Worm (Caenorhabditis elegans) whole organism, mixed stage, embryonic: ENCODE results near the gene cdc-25.4.

Experiments used
- M03D4.4 ChIP-seq: sonication (generic microtip); optimal IDR thresholded peaks from 2 replicates; lab custom pipeline; 2017; ENCODE audit warnings: mild to moderate bottlenecking, missing genetic modification characterization, missing compliant biosample characterization
- bed-3 ChIP-seq: fragments of 200-800 bp; sonication (Bioruptor generic); optimal IDR thresholded peaks from 3 replicates; lab custom pipeline; 2018; ENCODE audit warnings: mild to moderate bottlenecking, missing genetic modification characterization, moderate library complexity, missing compliant biosample characterization
- blmp-1 ChIP-seq: fragments of 150-350 bp; optimal IDR thresholded peaks from 2 replicates; lab custom pipeline; 2014; ENCODE audit warnings: missing biosample characterization, missing genetic modification characterization
- ceh-39 ChIP-seq: fragments of 150-350 bp; optimal IDR thresholded peaks from 2 replicates; lab custom pipeline; 2014; ENCODE audit warnings: missing biosample characterization, missing genetic modification characterization
- ceh-43 ChIP-seq: fragments of 200-800 bp; sonication (Bioruptor generic); optimal IDR thresholded peaks from 2 replicates; lab custom pipeline; 2018; ENCODE audit warnings: mild to moderate bottlenecking, missing genetic modification characterization, moderate library complexity, missing compliant biosample characterization
- ceh-83 ChIP-seq: fragments of 200-800 bp; sonication (Bioruptor generic); optimal IDR thresholded peaks from 2 replicates; lab custom pipeline; 2018; ENCODE audit warnings: mild to moderate bottlenecking, missing genetic modification characterization, missing compliant biosample characterization
- ces-1 ChIP-seq: fragments of 150-350 bp; optimal IDR thresholded peaks from 2 replicates; lab custom pipeline; 2014; ENCODE audit warnings: missing biosample characterization, missing genetic modification reagents, missing genetic modification characterization
- cnd-1 ChIP-seq: fragments of 200-800 bp; sonication (Bioruptor generic); optimal IDR thresholded peaks from 2 replicates; lab custom pipeline; 2018; ENCODE audit warnings: mild to moderate bottlenecking, missing genetic modification characterization, missing compliant biosample characterization
- drap-1 ChIP-seq: fragments of 200-800 bp; sonication (Bioruptor generic); optimal IDR thresholded peaks from 3 replicates; lab custom pipeline; 2018; ENCODE audit warnings: mild to moderate bottlenecking, missing genetic modification characterization, missing compliant biosample characterization
- elt-1 ChIP-seq: sonication (generic microtip); optimal IDR thresholded peaks from 2 replicates; lab custom pipeline; 2017; ENCODE audit warnings: missing genetic modification characterization, mild to moderate bottlenecking, missing compliant biosample characterization, antibody characterized with exemption, moderate library complexity, borderline replicate concordance; ENCODE audit not compliant: insufficient read depth
- elt-3 ChIP-seq: fragments of 150-350 bp; optimal IDR thresholded peaks from 2 replicates; lab custom pipeline; 2014; ENCODE audit warnings: missing biosample characterization, missing genetic modification characterization
- flh-1 ChIP-seq: fragments of 200-800 bp; sonication (Bioruptor generic); optimal IDR thresholded peaks from 2 replicates; lab custom pipeline; 2018; ENCODE audit warnings: mild to moderate bottlenecking, missing genetic modification characterization, moderate library complexity, missing compliant biosample characterization
- hlh-1 ChIP-seq: fragments of 150-350 bp; optimal IDR thresholded peaks from 2 replicates; lab custom pipeline; 2014; ENCODE audit warnings: missing biosample characterization, missing genetic modification reagents, missing genetic modification characterization
- lin-13 ChIP-seq: fragments of 150-350 bp; optimal IDR thresholded peaks from 2 replicates; lab custom pipeline; 2014; ENCODE audit warnings: missing biosample characterization, missing genetic modification characterization
- lin-32 ChIP-seq: fragments of 200-800 bp; sonication (Bioruptor generic); optimal IDR thresholded peaks from 2 replicates; lab custom pipeline; 2018; ENCODE audit warnings: mild to moderate bottlenecking, missing genetic modification characterization, missing compliant biosample characterization
- lsy-2 ChIP-seq: fragments of 150-350 bp; optimal IDR thresholded peaks from 2 replicates; lab custom pipeline; 2014; ENCODE audit warnings: missing biosample characterization, missing genetic modification characterization
- mab-5 ChIP-seq: fragments of 150-350 bp; optimal IDR thresholded peaks from 2 replicates; lab custom pipeline; 2014; ENCODE audit warnings: missing biosample characterization, missing genetic modification characterization
- mep-1 ChIP-seq: fragments of 150-350 bp; optimal IDR thresholded peaks from 2 replicates; lab custom pipeline; 2017; ENCODE audit warnings: missing biosample characterization, missing genetic modification reagents, missing genetic modification characterization, inconsistent platforms
- nhr-12 ChIP-seq: fragments of 150-350 bp; optimal IDR thresholded peaks from 2 replicates; lab custom pipeline; 2014; ENCODE audit warnings: missing biosample characterization, missing genetic modification characterization
- nhr-2 ChIP-seq: fragments of 150-350 bp; optimal IDR thresholded peaks from 2 replicates; lab custom pipeline; 2014; ENCODE audit warnings: missing biosample characterization, missing genetic modification characterization
- nhr-237 ChIP-seq: fragments of 150-350 bp; optimal IDR thresholded peaks from 2 replicates; lab custom pipeline; 2014; ENCODE audit warnings: missing biosample characterization, missing genetic modification characterization
- nhr-28 ChIP-seq: fragments of 150-350 bp; optimal IDR thresholded peaks from 2 replicates; lab custom pipeline; 2014; ENCODE audit warnings: missing biosample characterization, missing genetic modification characterization
- nhr-76 ChIP-seq: sonication (generic microtip); optimal IDR thresholded peaks from 2 replicates; lab custom pipeline; 2017; ENCODE audit warnings: missing biosample characterization, missing genetic modification characterization
- pha-4 ChIP-seq: fragments of 150-350 bp; optimal IDR thresholded peaks from 2 replicates; lab custom pipeline; 2018; ENCODE audit warnings: missing biosample characterization, missing genetic modification reagents, missing genetic modification characterization
- sem-2 ChIP-seq: fragments of 200-800 bp; sonication (Bioruptor generic); optimal IDR thresholded peaks from 2 replicates; lab custom pipeline; 2018; ENCODE audit warnings: mild to moderate bottlenecking, missing genetic modification characterization, missing compliant biosample characterization
- snpc-4 ChIP-seq: fragments of 150-350 bp; optimal IDR thresholded peaks from 2 replicates; lab custom pipeline; 2014; ENCODE audit warnings: missing biosample characterization, missing genetic modification characterization
- tbx-8 ChIP-seq: fragments of 200-800 bp; sonication (Bioruptor generic); optimal IDR thresholded peaks from 2 replicates; lab custom pipeline; 2018; ENCODE audit warnings: mild to moderate bottlenecking, missing genetic modification characterization, moderate library complexity, missing compliant biosample characterization
- unc-120 ChIP-seq: sonication (generic microtip); optimal IDR thresholded peaks from 2 replicates; lab custom pipeline; 2017; ENCODE audit warnings: missing genetic modification characterization, missing compliant biosample characterization; ENCODE audit not compliant: poor library complexity, severe bottlenecking
- unc-39 ChIP-seq: fragments of 150-350 bp; optimal IDR thresholded peaks from 2 replicates; lab custom pipeline; 2014; ENCODE audit warnings: missing biosample characterization, missing genetic modification characterization
- unc-62 ChIP-seq: fragments of 150-350 bp; optimal IDR thresholded peaks from 2 replicates; lab custom pipeline; 2014; ENCODE audit warnings: missing biosample characterization, missing genetic modification reagents, missing genetic modification characterization
- zip-8 ChIP-seq: fragments of 150-350 bp; optimal IDR thresholded peaks from 2 replicates; lab custom pipeline; 2014; ENCODE audit warnings: missing biosample characterization, missing genetic modification characterization
- ztf-11 ChIP-seq: fragments of 150-350 bp; optimal IDR thresholded peaks from 2 replicates; lab custom pipeline; 2014; ENCODE audit warnings: missing biosample characterization, missing genetic modification characterization

Gene cdc-25.4

DNA sequence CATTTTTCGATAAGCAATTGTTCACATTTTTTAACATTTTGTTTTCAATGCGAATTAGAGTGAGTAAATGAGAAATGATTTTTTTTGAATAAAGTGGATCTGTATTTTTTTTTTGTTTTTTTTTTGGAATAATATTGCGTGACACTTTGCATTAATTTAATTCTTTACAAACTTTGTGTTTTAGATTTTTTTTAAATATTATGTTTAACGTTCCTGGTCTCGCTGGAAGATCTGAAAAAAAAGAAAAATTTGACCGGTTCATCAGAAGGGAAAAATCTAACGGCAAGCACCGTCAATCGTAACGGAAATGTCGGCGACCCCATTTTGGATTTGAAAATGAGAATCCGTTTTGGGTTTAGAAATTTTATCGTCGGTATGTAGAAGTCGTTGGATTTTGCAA, at the start of gene cdc-25.4:
Gene cdc-25.4 (minus strand): TSS at position 101 of the 400 bp plus-strand sequence.
- TF ChIP-seq ceh-83 (GFP tag; lab: Kevin White, UChicago): no peak
- no peak for TF ChIP-seq nhr-12 (tag; lab: Kevin White, UChicago)
- TF ChIP-seq unc-39 (tag; lab: Kevin White, UChicago): no peak
- no peak for TF ChIP-seq lsy-2 (tag; lab: Kevin White, UChicago)
- no peak for TF ChIP-seq pha-4 (tag; lab: Kevin White, UChicago)
- TF ChIP-seq cnd-1 (tag; lab: Kevin White, UChicago): no peak
- no peak for TF ChIP-seq lin-13 (tag; lab: Kevin White, UChicago)
- TF ChIP-seq drap-1 (GFP tag; lab: Kevin White, UChicago): no peak

ce11 chrII:10234398-10234797, 45.1 kb upstream of the cdc-25.4 start, which contains the start of gene ubxn-5:
Gene ubxn-5 (minus strand): TSS chrII:10234498.
- no peak for TF ChIP-seq hlh-1
- TF ChIP-seq lin-13 (tag; lab: Kevin White, UChicago): no peak
- no peak for TF ChIP-seq ceh-83 (GFP tag; lab: Kevin White, UChicago)
- no peak for TF ChIP-seq zip-8 (tag; lab: Kevin White, UChicago)
- TF ChIP-seq ceh-39: no peak

DNA sequence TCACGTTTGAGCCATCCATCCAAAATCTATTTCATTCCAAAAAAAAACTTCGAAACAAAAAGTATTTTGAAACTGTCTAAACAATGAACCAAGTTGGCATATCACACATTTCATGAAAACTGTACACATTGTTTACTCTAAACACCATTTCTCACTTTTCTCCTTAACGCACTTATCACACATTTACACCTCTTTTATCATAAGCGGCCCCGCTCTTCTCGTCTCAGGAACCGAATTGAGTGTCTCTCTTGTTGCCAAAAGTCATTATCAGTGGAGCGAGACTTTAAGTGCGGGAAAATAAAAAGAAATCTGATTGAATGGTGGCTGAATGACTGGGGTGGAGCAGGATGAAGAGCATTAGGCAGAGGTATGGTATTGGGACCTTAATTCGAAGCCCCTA, 42.6 kb upstream of the cdc-25.4 start:
- TF ChIP-seq zip-8 (tag; lab: Kevin White, UChicago) (no peak), lin-13 (tag; lab: Kevin White, UChicago) (no peak), unc-62 (GFP tag; lab: Kevin White, UChicago) (no peak), ces-1 (no peak), mab-5 (tag; lab: Kevin White, UChicago) (no peak), elt-3 (tag; lab: Kevin White, UChicago) (no peak), nhr-76 (tag; lab: Kevin White, UChicago) (no peak), M03D4.4 (tag; lab: Kevin White, UChicago) (no peak), ceh-83 (GFP tag; lab: Kevin White, UChicago) (no peak), mep-1 (no peak), tbx-8 (no peak), unc-39 (tag; lab: Kevin White, UChicago) (no peak), nhr-2 (no peak), nhr-12 (tag; lab: Kevin White, UChicago) (no peak), nhr-237 (tag; lab: Kevin White, UChicago) (no peak), drap-1 (GFP tag; lab: Kevin White, UChicago) (no peak), ztf-11 (tag; lab: Kevin White, UChicago) (no peak), ceh-43 (GFP tag; lab: Kevin White, UChicago) (no peak), unc-120 (tag; lab: Kevin White, UChicago) (no peak)

DNA sequence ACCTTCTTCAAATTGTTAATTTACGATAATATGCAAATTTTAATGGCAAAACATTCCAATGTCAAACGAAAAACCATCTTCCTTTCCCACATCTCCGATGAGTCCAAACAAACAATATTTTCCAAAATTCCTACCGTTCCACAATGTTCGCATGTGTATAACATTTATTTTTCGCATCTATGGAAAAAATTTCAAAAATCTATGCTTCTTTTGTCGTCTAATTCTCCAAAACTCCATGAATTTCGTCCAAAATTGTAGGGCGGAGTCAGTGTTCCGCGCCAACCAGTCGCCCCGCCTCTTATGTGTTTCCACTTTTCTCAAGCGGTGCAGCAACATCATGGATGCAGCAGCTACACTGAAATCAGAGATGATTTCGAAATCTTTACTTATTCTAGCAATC, 41.7 kb upstream of the cdc-25.4 start, which contains the start of gene T01E8.8:
Gene T01E8.8 (plus strand): TSS at position 301 of the 400 bp plus-strand sequence.
- TF ChIP-seq drap-1 (GFP tag; lab: Kevin White, UChicago) (no peak), snpc-4 (tag; lab: Kevin White, UChicago) (no peak), nhr-2 (no peak), pha-4 (tag; lab: Kevin White, UChicago) (no peak), mab-5 (tag; lab: Kevin White, UChicago) (no peak), blmp-1 (tag; lab: Kevin White, UChicago) (no peak), sem-2 (no peak), ztf-11 (tag; lab: Kevin White, UChicago) (no peak), ces-1 (no peak), lsy-2 (tag; lab: Kevin White, UChicago) (no peak), nhr-12 (tag; lab: Kevin White, UChicago) (no peak), mep-1 (no peak), flh-1 (GFP tag; lab: Kevin White, UChicago) (no peak), lin-32 (GFP tag; lab: Kevin White, UChicago) (no peak), ceh-83 (GFP tag; lab: Kevin White, UChicago) (no peak), unc-62 (GFP tag; lab: Kevin White, UChicago) (no peak), nhr-28 (tag; lab: Kevin White, UChicago) (no peak), elt-1 (tag; lab: Kevin White, UChicago) (no peak), bed-3 (no peak), unc-120 (tag; lab: Kevin White, UChicago) (no peak)
